Fruit fly (Drosophila melanogaster) whole organism, embryonic: Measurements from ENCODE around the gene ATPsynbeta.

ENCODE experiments used
- Ada2b ChIP-seq: fragments of 200-800 bp; sonication (Bioruptor generic); IDR thresholded peaks from 2 replicates; pipeline ENCODE4 v1.3.6; 2022; ENCODE audit warnings: missing biosample characterization, missing genetic modification characterization
- Atf-2 ChIP-seq: fragments of 200-800 bp; sonication (Bioruptor generic); optimal IDR thresholded peaks from 2 replicates; lab custom pipeline; 2016; ENCODE audit warnings: missing biosample characterization, missing genetic modification characterization
- CG1024 ChIP-seq: fragments of 200-800 bp; sonication (Bioruptor generic); IDR thresholded peaks from 2 replicates; pipeline ENCODE4 v1.3.6; 2022; ENCODE audit warnings: missing biosample characterization, missing genetic modification characterization
- CG10366 ChIP-seq: fragments of 200-800 bp; sonication (Bioruptor generic); IDR thresholded peaks from 2 replicates; pipeline ENCODE4 v1.3.6; 2022; ENCODE audit warnings: missing biosample characterization, missing genetic modification characterization
- CG11504 ChIP-seq: fragments of 200-800 bp; sonication (Bioruptor generic); optimal IDR thresholded peaks from 3 replicates; lab custom pipeline; 2019; ENCODE audit warnings: missing biosample characterization, mild to moderate bottlenecking, missing genetic modification characterization, moderate library complexity
- CG11723 ChIP-seq: fragments of 200-800 bp; sonication (Bioruptor generic); optimal IDR thresholded peaks from 2 replicates; lab custom pipeline; 2017; ENCODE audit warnings: missing biosample characterization, mild to moderate bottlenecking, missing genetic modification characterization
- CG14014 ChIP-seq: fragments of 200-800 bp; sonication (Bioruptor generic); IDR thresholded peaks from 2 replicates; pipeline ENCODE4 v1.3.6; 2022; ENCODE audit warnings: missing biosample characterization, missing genetic modification characterization
- CG1602 ChIP-seq: fragments of 200-800 bp; sonication (Bioruptor generic); optimal IDR thresholded peaks from 3 replicates; lab custom pipeline; 2016; ENCODE audit warnings: missing biosample characterization, missing genetic modification characterization
- CG2129 ChIP-seq: fragments of 200-800 bp; sonication (Bioruptor generic); IDR thresholded peaks from 2 replicates; pipeline ENCODE4 v1.3.6; 2022; ENCODE audit warnings: missing biosample characterization, missing genetic modification characterization; ENCODE audit not compliant: partially characterized antibody
- CG2199 ChIP-seq: fragments of 200-800 bp; sonication (Bioruptor generic); IDR thresholded peaks from 3 replicates; pipeline ENCODE4 v1.3.6; 2022; ENCODE audit warnings: missing biosample characterization, missing genetic modification characterization
- CG2678 ChIP-seq: fragments of 200-800 bp; sonication (Bioruptor generic); optimal IDR thresholded peaks from 3 replicates; lab custom pipeline; 2019; ENCODE audit warnings: missing biosample characterization, mild to moderate bottlenecking, missing genetic modification characterization, moderate library complexity
- CG30403 ChIP-seq: fragments of 200-800 bp; sonication (Bioruptor generic); optimal IDR thresholded peaks from 3 replicates; lab custom pipeline; 2016; ENCODE audit warnings: missing biosample characterization, missing genetic modification characterization
- CG9932 ChIP-seq: fragments of 200-800 bp; sonication (Bioruptor generic); IDR thresholded peaks from 2 replicates; pipeline ENCODE4 v1.3.6; 2022; ENCODE audit warnings: missing biosample characterization, missing genetic modification characterization
- Chrac-16 ChIP-seq: fragments of 200-800 bp; sonication (Bioruptor generic); optimal IDR thresholded peaks from 3 replicates; lab custom pipeline; 2016; ENCODE audit warnings: missing biosample characterization, missing genetic modification characterization
- CrebB ChIP-seq: fragments of 200-800 bp; sonication (Bioruptor generic); optimal IDR thresholded peaks from 3 replicates; lab custom pipeline; 2018; ENCODE audit warnings: missing biosample characterization, mild to moderate bottlenecking, missing genetic modification characterization
- D19B ChIP-seq: fragments of 200-800 bp; sonication (Bioruptor generic); optimal IDR thresholded peaks from 2 replicates; lab custom pipeline; 2017; ENCODE audit warnings: missing biosample characterization, mild to moderate bottlenecking, missing genetic modification characterization
- Deaf1 ChIP-seq: fragments of 200-800 bp; optimal IDR thresholded peaks from 3 replicates; lab custom pipeline; 2019; ENCODE audit warnings: missing biosample characterization, mild to moderate bottlenecking, missing genetic modification characterization, moderate library complexity
- Doc2 ChIP-seq: fragments of 200-800 bp; sonication (Bioruptor generic); IDR thresholded peaks from 2 replicates; pipeline ENCODE4 v1.3.6; 2022; ENCODE audit warnings: missing biosample characterization, missing genetic modification characterization
- GATAe ChIP-seq: fragments of 200-800 bp; sonication (Bioruptor generic); conservative IDR thresholded peaks from 2 replicates; pipeline ENCODE4 v1.3.6; 2022; ENCODE audit warnings: missing biosample characterization, missing genetic modification characterization
- Hand ChIP-seq: fragments of 200-800 bp; sonication (Bioruptor generic); optimal IDR thresholded peaks from 2 replicates; lab custom pipeline; 2017; ENCODE audit warnings: mild to moderate bottlenecking, missing biosample characterization, missing genetic modification reagents, missing genetic modification characterization
- Hsf ChIP-seq: fragments of 200-800 bp; sonication (Bioruptor generic); optimal IDR thresholded peaks from 3 replicates; lab custom pipeline; 2016; ENCODE audit warnings: missing biosample characterization, missing genetic modification characterization
- Mes4 ChIP-seq: fragments of 200-800 bp; sonication (Bioruptor generic); optimal IDR thresholded peaks from 2 replicates; lab custom pipeline; 2016; ENCODE audit warnings: missing biosample characterization, missing genetic modification characterization
- Oaz ChIP-seq: fragments of 200-800 bp; sonication (Bioruptor generic); IDR thresholded peaks from 2 replicates; pipeline ENCODE4 v1.3.6; 2022; ENCODE audit warnings: missing biosample characterization, missing genetic modification characterization
- Sin3A ChIP-seq: fragments of >200 bp; optimal IDR thresholded peaks from 2 replicates; lab custom pipeline; 2018
- bowl ChIP-seq: fragments of 200-800 bp; sonication (Bioruptor generic); IDR thresholded peaks from 2 replicates; pipeline ENCODE4 v1.3.6; 2022; ENCODE audit warnings: missing biosample characterization, missing genetic modification characterization
- chinmo ChIP-seq: fragments of 200-800 bp; sonication (Bioruptor generic); IDR thresholded peaks from 4 replicates; pipeline ENCODE4 v1.3.6; 2022; ENCODE audit warnings: missing biosample characterization, missing genetic modification characterization; ENCODE audit not compliant: partially characterized antibody
- chn ChIP-seq: fragments of 200-800 bp; sonication (Bioruptor generic); optimal IDR thresholded peaks from 2 replicates; lab custom pipeline; 2016; ENCODE audit warnings: missing biosample characterization, missing genetic modification characterization
- corto ChIP-seq: fragments of 200-800 bp; sonication (Bioruptor generic); optimal IDR thresholded peaks from 2 replicates; lab custom pipeline; 2016; ENCODE audit warnings: missing biosample characterization, mild to moderate bottlenecking, missing genetic modification characterization, moderate library complexity
- crol ChIP-seq: fragments of 200-800 bp; sonication (Bioruptor generic); IDR thresholded peaks from 2 replicates; pipeline ENCODE4 v1.3.6; 2022; ENCODE audit warnings: missing biosample characterization, missing genetic modification characterization
- crp ChIP-seq, 2 experiments: fragments of 200-800 bp; sonication (Bioruptor generic); optimal IDR thresholded peaks; 2 replicates in 1 of 2; 3 replicates in 1 of 2; lab custom pipeline; 2017; ENCODE audit warnings: missing biosample characterization in 2 of 2, missing genetic modification characterization in 2 of 2, mild to moderate bottlenecking in 1 of 2, moderate library complexity in 1 of 2
- cwo ChIP-seq: fragments of 200-800 bp; sonication (Bioruptor generic); optimal IDR thresholded peaks from 3 replicates; lab custom pipeline; 2017; ENCODE audit warnings: missing biosample characterization, missing genetic modification characterization, mild to moderate bottlenecking, moderate library complexity, missing genetic modification reagents
- dimm ChIP-seq: fragments of 200-800 bp; sonication (Bioruptor generic); IDR thresholded peaks from 2 replicates; pipeline ENCODE4 v1.3.6; 2022; ENCODE audit warnings: missing biosample characterization, missing genetic modification characterization
- eve ChIP-seq, 2 experiments: fragments of >200 bp; optimal IDR thresholded peaks; 2 replicates each; lab custom pipeline; 2017; ENCODE audit warnings: missing biosample characterization in 2 of 2, missing genetic modification characterization in 2 of 2
- fd96Cb ChIP-seq: fragments of 200-800 bp; sonication (Bioruptor generic); optimal IDR thresholded peaks from 2 replicates; lab custom pipeline; 2018; ENCODE audit warnings: missing biosample characterization, mild to moderate bottlenecking, missing genetic modification characterization, moderate library complexity
- ham ChIP-seq: fragments of 200-800 bp; sonication (Bioruptor generic); IDR thresholded peaks from 2 replicates; pipeline ENCODE4 v1.3.6; 2022; ENCODE audit warnings: missing biosample characterization, missing genetic modification characterization
- hbn ChIP-seq: fragments of 200-800 bp; sonication (Bioruptor generic); IDR thresholded peaks from 2 replicates; pipeline ENCODE4 v1.3.6; 2022; ENCODE audit warnings: missing biosample characterization, missing genetic modification characterization; ENCODE audit not compliant: partially characterized antibody
- ind ChIP-seq: fragments of 200-800 bp; sonication (Bioruptor generic); optimal IDR thresholded peaks from 3 replicates; lab custom pipeline; 2016; ENCODE audit warnings: missing biosample characterization, missing genetic modification characterization
- nom ChIP-seq: fragments of 200-800 bp; sonication (Bioruptor generic); optimal IDR thresholded peaks from 2 replicates; lab custom pipeline; 2017; ENCODE audit warnings: missing biosample characterization, missing genetic modification characterization, mild to moderate bottlenecking, moderate library complexity, missing genetic modification reagents
- prd ChIP-seq, 3 experiments: fragments of >200 bp in 2 of 3; fragments of 200-800 bp in 1 of 3; sonication (Bioruptor generic) in 1 of 3; optimal IDR thresholded peaks in 2 of 3; IDR thresholded peaks in 1 of 3; 2 replicates in 2 of 3; 3 replicates in 1 of 3; pipeline versions ENCODE4 v1.3.6 to Lab custom; 2017 to 2022; ENCODE audit warnings: missing biosample characterization in 1 of 3, missing genetic modification characterization in 1 of 3
- shn ChIP-seq: fragments of 200-800 bp; sonication (Bioruptor generic); optimal IDR thresholded peaks from 3 replicates; lab custom pipeline; 2016; ENCODE audit warnings: missing biosample characterization, missing genetic modification characterization
- wdn ChIP-seq: fragments of 200-800 bp; sonication (Bioruptor generic); IDR thresholded peaks from 2 replicates; pipeline ENCODE4 v1.3.6; 2022; ENCODE audit warnings: missing biosample characterization, missing genetic modification characterization
- wek ChIP-seq: fragments of 200-800 bp; sonication (Bioruptor generic); optimal IDR thresholded peaks from 3 replicates; lab custom pipeline; 2018; ENCODE audit warnings: missing biosample characterization, mild to moderate bottlenecking, missing genetic modification characterization, moderate library complexity
- z ChIP-seq: fragments of 200-800 bp; sonication (Bioruptor generic); IDR thresholded peaks from 3 replicates; pipeline ENCODE4 v1.3.6; 2022; ENCODE audit warnings: missing biosample characterization, missing genetic modification characterization
- zen2 ChIP-seq: fragments of 200-800 bp; sonication (Bioruptor generic); IDR thresholded peaks from 3 replicates; pipeline ENCODE4 v1.3.6; 2022; ENCODE audit warnings: missing biosample characterization, missing genetic modification characterization; ENCODE audit not compliant: partially characterized antibody

The ATPsynbeta gene

DNA sequence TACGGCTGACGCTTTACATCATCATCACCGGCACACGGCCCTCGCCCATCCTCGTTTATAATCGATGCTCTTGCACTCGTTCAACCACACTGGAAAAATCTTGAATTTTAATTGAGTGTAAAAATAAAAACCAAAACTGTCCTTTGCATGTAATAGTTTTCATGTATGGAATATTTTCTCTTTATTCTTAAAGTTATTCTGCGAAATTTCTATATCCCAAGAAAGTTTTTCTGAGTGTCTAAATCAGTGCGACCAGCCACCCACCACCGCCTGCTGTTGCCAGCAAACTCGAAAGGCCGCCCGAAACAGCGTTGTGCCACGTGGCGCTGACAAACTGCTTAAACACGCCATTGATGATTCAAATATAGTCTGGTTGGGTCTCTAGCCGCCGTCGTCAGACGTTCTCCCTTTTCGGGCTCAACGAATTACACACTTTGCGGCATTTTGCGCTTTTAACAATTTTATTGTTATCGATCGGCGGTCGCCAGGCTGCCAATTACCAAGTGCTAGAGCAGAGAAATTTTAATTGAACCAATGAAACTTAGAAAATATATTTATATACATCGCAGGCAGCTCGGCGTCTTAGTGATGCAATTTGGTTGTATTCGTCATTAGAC is 48.4 kb upstream of the ATPsynbeta start (continued):
- peak in 1 of 2 experiments; percentile 4 for TF ChIP-seq crp (GFP tag; optimal IDR thresholded peaks at IDR 0.05; lab: Kevin White, UChicago)
- TF ChIP-seq Chrac-16, result peak; percentile 67
- TF ChIP-seq Atf-2 (GFP tag; lab: Kevin White, UChicago), result peak; percentile 57
- no peak for TF ChIP-seq ham
- no peak for TF ChIP-seq CG9932 (GFP tag; lab: Robert Waterston, UW)
- TF ChIP-seq CG14014, result peak; percentile 62; the same call in 1 of the 2 replicates
- TF ChIP-seq CG1602 (GFP tag; lab: Kevin White, UChicago), result peak; percentile 64
- peak; percentile 71 for TF ChIP-seq fd96Cb
- TF ChIP-seq CG11504 (tag; lab: Kevin White, UChicago), result no peak
- TF ChIP-seq CG2678 (tag; lab: Kevin White, UChicago), result no peak
- TF ChIP-seq Ada2b (GFP tag; lab: Robert Waterston, UW), result peak; percentile 75; the same call in 1 of the 2 replicates
- TF ChIP-seq crol, result no peak
- TF ChIP-seq nom, result no peak
- peak; percentile 66 for TF ChIP-seq ind (GFP tag; lab: Kevin White, UChicago)
- no peak for TF ChIP-seq dimm (GFP tag; lab: Robert Waterston, UW)
- TF ChIP-seq zen2 (GFP tag; lab: Robert Waterston, UW), result no peak
- TF ChIP-seq wek (GFP tag; lab: Kevin White, UChicago), result no peak
- no peak; the same call in 1 of the 2 replicates for TF ChIP-seq CG1024 (GFP tag; lab: Robert Waterston, UW)
- TF ChIP-seq corto (GFP tag; lab: Kevin White, UChicago), result no peak
- TF ChIP-seq hbn (GFP tag; lab: Robert Waterston, UW), result no peak
- no peak for TF ChIP-seq prd (optimal IDR thresholded peaks at IDR 0.05; lab: Kevin White, UChicago)
- peak; percentile 89; the same call in 1 of the 3 replicates for TF ChIP-seq prd (GFP tag; IDR thresholded peaks at IDR 0.05; lab: Robert Waterston, UW)
- peak; percentile 47 for TF ChIP-seq shn (GFP tag; lab: Kevin White, UChicago)
- TF ChIP-seq CG11723, result peak; percentile 58
- TF ChIP-seq z (GFP tag; lab: Robert Waterston, UW), result 0 out of 3 replicates have a peak, but pooled peaks have one; percentile 22
- TF ChIP-seq Deaf1, result peak; percentile 57
- TF ChIP-seq Doc2 (GFP tag; lab: Robert Waterston, UW), result no peak
- peak; percentile 61 for TF ChIP-seq Hand (GFP tag; lab: Kevin White, UChicago)
- no peak for TF ChIP-seq Sin3A (lab: Kevin White, UChicago)
- peak; percentile 74 for TF ChIP-seq CG30403 (GFP tag; lab: Kevin White, UChicago)
- TF ChIP-seq CG10366 (GFP tag; lab: Robert Waterston, UW), result no peak
- TF ChIP-seq cwo (GFP tag; lab: Kevin White, UChicago), result peak; percentile 62
- no peak for TF ChIP-seq Oaz
- no peak for TF ChIP-seq bowl
- TF ChIP-seq Hsf (GFP tag; lab: Kevin White, UChicago), result peak; percentile 65
- TF ChIP-seq chinmo (GFP tag; lab: Robert Waterston, UW), result 0 out of 4 replicates have a peak, but pooled peaks have one; percentile 20
- no peak for TF ChIP-seq wdn (GFP tag; lab: Robert Waterston, UW)
- peak in 1 of 2 experiments; percentile 64 for TF ChIP-seq eve (GFP tag; optimal IDR thresholded peaks at IDR 0.05; lab: Kevin White, UChicago)
- TF ChIP-seq chn (GFP tag; lab: Kevin White, UChicago), result peak; percentile 68
- TF ChIP-seq CG2129 (GFP tag; lab: Robert Waterston, UW), result no peak
- no peak for TF ChIP-seq GATAe
- TF ChIP-seq D19B, result no peak
- peak; percentile 77; the same call in 1 of the 3 replicates for TF ChIP-seq CG2199 (GFP tag; lab: Robert Waterston, UW)
- peak; percentile 36 for TF ChIP-seq CrebB (tag; lab: Kevin White, UChicago)
- TF ChIP-seq Mes4, result peak; percentile 65
- TF ChIP-seq, all 482 proteins: peak for 272
